Worm (Caenorhabditis elegans): ENCODE results near the gene F28B12.6.

DNA sequence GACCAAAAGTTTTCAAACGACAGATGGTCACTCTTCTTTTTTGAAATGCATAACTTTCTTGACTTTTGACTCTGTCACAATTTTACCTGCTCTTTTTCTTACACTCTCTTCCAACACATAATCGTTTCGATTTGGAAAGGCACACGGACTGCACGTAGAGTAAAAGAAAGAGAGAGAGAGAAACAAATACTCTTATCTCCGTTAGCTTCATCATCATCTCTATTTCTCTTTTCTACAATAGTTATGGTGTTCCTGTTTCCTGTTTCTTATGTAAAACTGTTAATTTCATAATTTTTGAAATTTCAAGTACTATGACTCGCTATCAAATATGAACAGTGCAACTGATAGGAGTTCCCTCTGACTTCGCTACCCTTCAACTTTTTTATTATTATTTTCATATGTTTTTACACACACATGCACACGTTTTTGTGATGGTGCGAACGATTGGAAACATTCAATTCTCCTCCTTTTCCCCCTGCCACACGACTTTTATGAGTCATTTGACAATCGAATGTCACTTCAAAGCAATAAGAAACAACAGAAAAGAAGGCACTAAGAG is 10.5 kb upstream of the F28B12.6 start:
- TF ChIP-seq elt-3 (tag; optimal IDR thresholded peaks at IDR 0.05) (no peak), aly-2 (tag; optimal IDR thresholded peaks at IDR 0.05) (no peak), nhr-12 (tag; optimal IDR thresholded peaks at IDR 0.05) (no peak), nhr-237 (tag; optimal IDR thresholded peaks at IDR 0.05) (no peak), snpc-4 (tag; optimal IDR thresholded peaks at IDR 0.05) (no peak), sma-9 (GFP tag; optimal IDR thresholded peaks at IDR 0.05) (peak; percentile 46), sma-9 (tag; optimal IDR thresholded peaks at IDR 0.05) (no peak), unc-62 (GFP tag; optimal IDR thresholded peaks at IDR 0.05) (no peak), R02D3.7 (tag; optimal IDR thresholded peaks at IDR 0.05) (no peak)

Data from whole organism, L2 larva.